Fruit fly (Drosophila melanogaster): ENCODE measurements around the gene nub.

Gene nub

DNA sequence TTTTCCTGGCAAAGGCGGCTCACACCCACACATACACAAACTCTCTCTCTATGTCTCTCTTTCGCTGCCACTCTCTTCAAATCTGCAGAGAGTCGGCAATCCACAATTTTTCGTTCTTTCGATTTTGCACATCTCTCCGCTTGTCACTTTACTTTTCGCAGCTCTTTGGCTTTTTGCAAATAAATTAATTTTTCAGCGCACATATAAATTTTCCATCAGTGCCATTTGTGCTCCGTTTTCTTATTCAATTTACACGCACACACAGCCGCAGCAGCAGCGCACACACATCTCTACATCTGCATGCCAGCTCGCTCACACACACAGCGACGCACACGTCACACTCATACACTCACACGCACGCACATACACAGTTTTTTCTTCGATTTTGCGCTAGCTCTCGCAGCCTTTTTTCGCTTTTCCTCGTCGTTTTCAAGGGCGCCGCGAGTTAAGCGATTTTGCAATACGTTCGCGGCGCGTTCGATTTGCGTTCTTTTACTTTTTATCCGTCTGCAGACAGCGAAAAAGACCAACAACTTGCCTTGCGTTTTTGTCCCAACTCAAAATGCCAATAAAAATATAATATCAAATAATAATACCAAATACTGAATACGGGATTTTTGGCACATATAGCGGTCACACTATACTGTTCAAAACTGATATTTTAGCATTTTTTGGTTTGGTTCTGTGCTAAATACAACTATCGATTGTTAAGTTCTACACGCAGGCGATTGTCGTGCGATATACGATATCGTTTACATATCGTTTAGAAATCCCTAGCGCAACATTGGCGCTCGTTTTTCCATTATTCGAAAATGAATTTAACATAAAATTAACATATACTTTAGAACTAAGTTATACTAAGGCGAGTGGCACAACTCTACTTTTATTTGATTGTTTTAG, 41.1 kb upstream of the nub start, which contains the start of gene bun:
TSS of gene bun (minus strand) at position 569 of the 900 bp plus-strand sequence.
- TF ChIP-seq CG7987 (GFP tag; optimal IDR thresholded peaks at IDR 0.05) (peak; percentile 15), CG8924 (tag; optimal IDR thresholded peaks at IDR 0.05) (peak; percentile 10), cg (GFP tag; optimal IDR thresholded peaks at IDR 0.05) (peak; percentile 99), pb (GFP tag; optimal IDR thresholded peaks at IDR 0.05) (no peak), CG1647 (GFP tag; optimal IDR thresholded peaks at IDR 0.05) (peak; percentile 40), Scr (GFP tag; IDR thresholded peaks at IDR 0.05; ENCODE audit: partially characterized antibody) (peak; percentile 99), CG6791 (GFP tag; IDR thresholded peaks at IDR 0.05; ENCODE audit: partially characterized antibody) (peak; percentile 99), amos (GFP tag; IDR thresholded peaks at IDR 0.05; ENCODE audit: partially characterized antibody) (peak; percentile 100), CG12769 (tag; optimal IDR thresholded peaks at IDR 0.05) (peak; percentile 37), pho (GFP tag; optimal IDR thresholded peaks at IDR 0.05) (peak; percentile 8), HLHmδ (GFP tag; optimal IDR thresholded peaks at IDR 0.05) (no peak), CG17829 (tag; optimal IDR thresholded peaks at IDR 0.05) (peak; percentile 21), CG6272 (GFP tag; IDR thresholded peaks at IDR 0.05) (peak; percentile 31; the same call in 1 of the 2 replicates), Dbx (GFP tag; IDR thresholded peaks at IDR 0.05) (peak; percentile 52; the same call in 2 of the 3 replicates), Bgb (GFP tag; IDR thresholded peaks at IDR 0.05; ENCODE audit: partially characterized antibody) (peak; percentile 100), CG34224 (GFP tag; IDR thresholded peaks at IDR 0.05; ENCODE audit: partially characterized antibody) (peak; percentile 99), ato (GFP tag; IDR thresholded peaks at IDR 0.05; ENCODE audit: partially characterized antibody) (peak; percentile 98), CG11504 (tag; optimal IDR thresholded peaks at IDR 0.05) (peak; percentile 46), row (GFP tag; IDR thresholded peaks at IDR 0.05) (peak; percentile 28; the same call in 1 of the 3 replicates), Doc3 (GFP tag; IDR thresholded peaks at IDR 0.05; ENCODE audit: partially characterized antibody) (peak; percentile 99), pzg (GFP tag; optimal IDR thresholded peaks at IDR 0.05) (peak; percentile 99), CG33213 (GFP tag; optimal IDR thresholded peaks at IDR 0.05) (peak; percentile 79), wek (GFP tag; optimal IDR thresholded peaks at IDR 0.05) (no peak), BEAF-32 (GFP tag; optimal IDR thresholded peaks at IDR 0.05) (peak; percentile 99), zf30C (GFP tag; optimal IDR thresholded peaks at IDR 0.05) (no peak), CG17361 (GFP tag; IDR thresholded peaks at IDR 0.05) (peak; percentile 48; the same call in 1 of the 3 replicates), corto (GFP tag; optimal IDR thresholded peaks at IDR 0.05) (peak; percentile 69), yki (optimal IDR thresholded peaks at IDR 0.05) (peak; percentile 62), CoRest (tag; optimal IDR thresholded peaks at IDR 0.05) (peak; percentile 25), CG4617 (GFP tag; optimal IDR thresholded peaks at IDR 0.05; ENCODE audit: borderline replicate concordance) (peak; percentile 92), CG8290 (GFP tag; optimal IDR thresholded peaks at IDR 0.05) (no peak), CG8290 (tag; optimal IDR thresholded peaks at IDR 0.05) (peak in 1 of 2 experiments; percentile 43), CG14441 (GFP tag; IDR thresholded peaks at IDR 0.05) (no peak), CG42726 (GFP tag; IDR thresholded peaks at IDR 0.05; ENCODE audit: partially characterized antibody) (peak; percentile 100), odd (GFP tag; optimal IDR thresholded peaks at IDR 0.05) (no peak), CG3995 (GFP tag; optimal IDR thresholded peaks at IDR 0.05) (peak; percentile 40), tna (GFP tag; IDR thresholded peaks at IDR 0.05; ENCODE audit: partially characterized antibody) (peak; percentile 98), ftz-f1 (GFP tag; optimal IDR thresholded peaks at IDR 0.05) (peak; percentile 78), usp (GFP tag; optimal IDR thresholded peaks at IDR 0.05) (no peak), bbx (GFP tag; IDR thresholded peaks at IDR 0.05; ENCODE audit: partially characterized antibody) (peak; percentile 99), Jarid2 (GFP tag; optimal IDR thresholded peaks at IDR 0.05) (peak; percentile 51), phol (tag; optimal IDR thresholded peaks at IDR 0.05) (peak; percentile 55), ewg (GFP tag; optimal IDR thresholded peaks at IDR 0.05) (peak; percentile 40), zen2 (GFP tag; IDR thresholded peaks at IDR 0.05; ENCODE audit: partially characterized antibody) (peak; percentile 100), CG31441 (GFP tag; IDR thresholded peaks at IDR 0.05) (0 out of 2 replicates have a peak, but pooled peaks have one; percentile 19), kay (GFP tag; optimal IDR thresholded peaks at IDR 0.05) (no peak), dmrt99B (tag; optimal IDR thresholded peaks at IDR 0.05) (no peak)
